Fruit fly (Drosophila melanogaster) whole organism, prepupa: ENCODE data around the gene Cwc25.

ENCODE experiments used
- CG10631 ChIP-seq: fragments of 200-800 bp; sonication (Bioruptor generic); optimal IDR thresholded peaks from 2 replicates; lab custom pipeline; 2016; ENCODE audit warnings: missing biosample characterization, missing genetic modification characterization
- CG10669 ChIP-seq: fragments of 200-800 bp; sonication (Bioruptor generic); optimal IDR thresholded peaks from 3 replicates; lab custom pipeline; 2018; ENCODE audit warnings: missing biosample characterization, mild to moderate bottlenecking, missing genetic modification characterization, moderate library complexity
- CG11294 ChIP-seq: fragments of 200-800 bp; sonication (Bioruptor generic); IDR thresholded peaks from 2 replicates; pipeline ENCODE4 v1.3.6; 2022; ENCODE audit warnings: missing biosample characterization, missing genetic modification characterization
- CG11902 ChIP-seq: fragments of 200-800 bp; sonication (Bioruptor generic); optimal IDR thresholded peaks from 3 replicates; lab custom pipeline; 2016; ENCODE audit warnings: missing biosample characterization, missing genetic modification characterization
- CG15336 ChIP-seq: fragments of 200-800 bp; sonication (Bioruptor generic); IDR thresholded peaks from 2 replicates; pipeline ENCODE4 v1.3.6; 2022; ENCODE audit warnings: missing biosample characterization, missing genetic modification characterization
- CG16779 ChIP-seq: fragments of 200-800 bp; sonication (Bioruptor generic); optimal IDR thresholded peaks from 3 replicates; lab custom pipeline; 2017; ENCODE audit warnings: missing biosample characterization, mild to moderate bottlenecking, missing genetic modification characterization
- CG32006 ChIP-seq: fragments of 200-800 bp; sonication (Bioruptor generic); optimal IDR thresholded peaks from 3 replicates; lab custom pipeline; 2017; ENCODE audit warnings: missing biosample characterization, mild to moderate bottlenecking, missing genetic modification characterization
- CG34406 ChIP-seq: fragments of 200-800 bp; sonication (Bioruptor generic); optimal IDR thresholded peaks from 3 replicates; lab custom pipeline; 2016; ENCODE audit warnings: missing biosample characterization, missing genetic modification characterization
- CG4318 ChIP-seq: fragments of 200-800 bp; sonication (Bioruptor generic); optimal IDR thresholded peaks from 3 replicates; lab custom pipeline; 2017; ENCODE audit warnings: missing biosample characterization, mild to moderate bottlenecking, missing genetic modification characterization
- CG6163 ChIP-seq: fragments of 200-800 bp; sonication (Bioruptor generic); IDR thresholded peaks from 3 replicates; pipeline ENCODE4 v1.3.6; 2022; ENCODE audit warnings: missing biosample characterization, missing genetic modification characterization
- CG6792 ChIP-seq: fragments of 200-800 bp; sonication (Bioruptor generic); optimal IDR thresholded peaks from 3 replicates; lab custom pipeline; 2016; ENCODE audit warnings: missing biosample characterization, missing genetic modification characterization
- CG6808 ChIP-seq: fragments of 200-800 bp; sonication (Bioruptor generic); optimal IDR thresholded peaks from 3 replicates; lab custom pipeline; 2017; ENCODE audit warnings: missing biosample characterization, missing genetic modification characterization, mild to moderate bottlenecking, moderate library complexity, missing genetic modification reagents
- CG6854 ChIP-seq: fragments of 200-800 bp; sonication (Bioruptor generic); optimal IDR thresholded peaks from 2 replicates; lab custom pipeline; 2017; ENCODE audit warnings: missing biosample characterization, mild to moderate bottlenecking, missing genetic modification characterization
- CG8319 ChIP-seq: fragments of 200-800 bp; sonication (Bioruptor generic); optimal IDR thresholded peaks from 3 replicates; lab custom pipeline; 2016; ENCODE audit warnings: missing biosample characterization, missing genetic modification characterization
- CG8632 ChIP-seq: fragments of 200-800 bp; sonication (Bioruptor generic); optimal IDR thresholded peaks from 3 replicates; lab custom pipeline; 2016; ENCODE audit warnings: missing biosample characterization, missing genetic modification characterization
- Eip93F ChIP-seq: fragments of 200-800 bp; sonication (Bioruptor generic); optimal IDR thresholded peaks from 2 replicates; lab custom pipeline; 2016; ENCODE audit warnings: missing biosample characterization, mild to moderate bottlenecking, missing genetic modification characterization
- Gug ChIP-seq: fragments of 200-800 bp; sonication (Bioruptor generic); IDR thresholded peaks from 2 replicates; pipeline ENCODE4 v1.3.6; 2022; ENCODE audit warnings: missing biosample characterization, missing genetic modification characterization
- OdsH ChIP-seq: fragments of 200-800 bp; sonication (Bioruptor generic); optimal IDR thresholded peaks from 3 replicates; lab custom pipeline; 2016; ENCODE audit warnings: missing biosample characterization, missing genetic modification characterization
- Smox ChIP-seq: fragments of 200-800 bp; sonication (Bioruptor generic); optimal IDR thresholded peaks from 3 replicates; lab custom pipeline; 2016; ENCODE audit warnings: missing biosample characterization, missing genetic modification characterization
- Sox14 ChIP-seq: fragments of 200-800 bp; sonication (Bioruptor generic); optimal IDR thresholded peaks from 3 replicates; lab custom pipeline; 2016; ENCODE audit warnings: missing biosample characterization, missing genetic modification characterization
- Sox15 ChIP-seq: fragments of 200-800 bp; sonication (Bioruptor generic); optimal IDR thresholded peaks from 3 replicates; lab custom pipeline; 2016; ENCODE audit warnings: missing biosample characterization, missing genetic modification characterization
- achi ChIP-seq: fragments of 200-800 bp; sonication (Bioruptor generic); optimal IDR thresholded peaks from 3 replicates; lab custom pipeline; 2016; ENCODE audit warnings: missing biosample characterization, missing genetic modification characterization
- cyc ChIP-seq: fragments of 200-800 bp; sonication (Bioruptor generic); optimal IDR thresholded peaks from 3 replicates; lab custom pipeline; 2016; ENCODE audit warnings: missing biosample characterization, missing genetic modification characterization
- dac ChIP-seq: fragments of 200-800 bp; sonication (Bioruptor generic); optimal IDR thresholded peaks from 2 replicates; lab custom pipeline; 2017; ENCODE audit warnings: missing biosample characterization, mild to moderate bottlenecking, missing genetic modification characterization
- dsx ChIP-seq: fragments of 200-800 bp; optimal IDR thresholded peaks from 3 replicates; lab custom pipeline; 2019; ENCODE audit warnings: missing biosample characterization, mild to moderate bottlenecking, missing genetic modification characterization, moderate library complexity; ENCODE audit not compliant: poor library complexity, severe bottlenecking
- esn ChIP-seq: fragments of 200-800 bp; sonication (Bioruptor generic); optimal IDR thresholded peaks from 2 replicates; lab custom pipeline; 2016; ENCODE audit warnings: missing biosample characterization, mild to moderate bottlenecking, missing genetic modification characterization, moderate library complexity
- fd85E ChIP-seq: fragments of 200-800 bp; sonication (Bioruptor generic); optimal IDR thresholded peaks from 3 replicates; lab custom pipeline; 2016; ENCODE audit warnings: missing biosample characterization, missing genetic modification characterization
- ss ChIP-seq, 2 experiments: fragments of 200-800 bp; sonication (Bioruptor generic); optimal IDR thresholded peaks; 2 replicates in 1 of 2; 3 replicates in 1 of 2; lab custom pipeline; 2017 to 2018; ENCODE audit warnings: mild to moderate bottlenecking in 2 of 2, missing biosample characterization in 2 of 2, missing genetic modification characterization in 2 of 2, moderate library complexity in 1 of 2
- topi ChIP-seq: fragments of 200-800 bp; sonication (Bioruptor generic); optimal IDR thresholded peaks from 3 replicates; lab custom pipeline; 2016; ENCODE audit warnings: missing biosample characterization, missing genetic modification characterization

Gene Cwc25

DNA sequence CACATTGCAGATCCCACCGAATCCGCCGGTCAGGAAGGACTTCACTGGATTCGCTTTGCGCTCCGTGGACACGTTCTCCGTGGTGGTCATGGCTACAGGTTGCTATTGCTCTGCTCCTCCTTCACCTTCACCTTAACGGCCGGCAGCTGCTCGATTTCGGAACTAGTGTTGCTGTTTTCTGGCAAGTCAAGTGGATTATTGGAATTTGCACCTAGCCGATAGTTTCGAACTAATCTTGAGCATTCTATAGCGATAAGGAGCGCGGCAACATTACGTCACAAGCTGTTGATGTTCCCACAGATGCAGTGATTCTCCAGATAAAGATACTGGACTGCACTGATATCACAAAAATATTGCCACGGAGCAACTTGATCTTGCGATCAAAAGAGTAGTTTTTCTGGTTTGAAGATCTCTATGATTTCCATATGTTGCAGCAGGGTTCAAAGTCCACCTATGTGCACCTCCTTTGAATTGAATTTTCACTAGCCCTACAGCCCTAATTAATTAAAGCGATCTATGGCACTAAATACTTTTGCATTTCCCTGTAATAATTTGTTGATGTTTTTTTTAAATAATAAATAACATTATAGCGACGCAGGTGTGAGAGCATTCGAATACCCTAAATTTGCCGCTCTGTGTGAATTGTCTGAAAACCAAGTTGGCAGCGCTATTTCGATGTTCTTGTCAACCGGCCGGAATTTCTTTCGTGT, 24.7 kb downstream of the Cwc25 start, which contains the start of the genes colt and HINT1 (continued):
- peak; percentile 77 for TF ChIP-seq CG10669 (GFP tag; lab: Kevin White, UChicago)
- TF ChIP-seq CG11294 (GFP tag; lab: Robert Waterston, UW) = no peak
- peak; percentile 64 for TF ChIP-seq CG32006 (GFP tag; lab: Kevin White, UChicago)
- TF ChIP-seq Smox (GFP tag; lab: Kevin White, UChicago) = no peak
- TF ChIP-seq cyc (GFP tag; lab: Kevin White, UChicago) = peak; percentile 37
- no peak for TF ChIP-seq fd85E (GFP tag; lab: Kevin White, UChicago)
- TF ChIP-seq CG8632 = no peak
- peak; percentile 0 for TF ChIP-seq CG8319 (GFP tag; lab: Kevin White, UChicago)
- TF ChIP-seq dsx = peak; percentile 75
- TF ChIP-seq CG4318 (GFP tag; lab: Kevin White, UChicago) = no peak
- TF ChIP-seq Eip93F = no peak
- TF ChIP-seq CG11902 = no peak
- TF ChIP-seq CG10631 (GFP tag; lab: Kevin White, UChicago) = no peak
- peak; percentile 60 for TF ChIP-seq topi (GFP tag; lab: Kevin White, UChicago)
- TF ChIP-seq Sox15 (GFP tag; lab: Kevin White, UChicago) = no peak

- TF ChIP-seq CG15336 (GFP tag; lab: Robert Waterston, UW) (no peak), CG11902 (no peak), CG11294 (GFP tag; lab: Robert Waterston, UW) (no peak)
Measured at dm6 chr2L:2771676-2772075, 26.8 kb downstream of the Cwc25 start, which contains the start of gene CG15399. TSS of gene CG15399 (minus strand) at chr2L:2771776.

DNA sequence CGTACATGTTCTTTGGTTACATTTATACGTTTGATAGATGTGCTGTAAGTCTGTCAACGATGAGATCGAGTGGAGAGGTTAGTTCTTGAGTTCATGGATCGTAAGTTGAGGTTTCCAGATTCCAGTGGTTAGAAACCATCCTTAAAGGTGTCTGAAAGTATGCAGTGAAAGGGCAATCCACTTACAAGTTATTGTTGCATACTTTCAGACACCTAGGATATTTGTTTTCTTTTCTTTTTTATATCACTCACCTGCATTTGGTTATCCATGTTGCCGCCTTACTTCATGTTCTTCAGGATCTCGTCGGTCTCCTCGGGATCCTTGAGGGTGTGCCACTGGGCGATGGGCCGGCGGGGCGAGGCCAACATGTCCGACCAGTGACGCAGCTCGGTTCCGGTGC, 37.9 kb downstream of the Cwc25 start:
- no peak for TF ChIP-seq CG6808
- no peak for TF ChIP-seq CG16779 (tag; lab: Kevin White, UChicago)
- TF ChIP-seq Sox14 (GFP tag; lab: Kevin White, UChicago) = no peak
- TF ChIP-seq CG6854 (GFP tag; lab: Kevin White, UChicago) = no peak
- TF ChIP-seq esn (GFP tag; lab: Kevin White, UChicago) = no peak
- TF ChIP-seq OdsH (GFP tag; lab: Kevin White, UChicago) = no peak
- TF ChIP-seq CG34406 (GFP tag; lab: Kevin White, UChicago) = no peak
- no peak for TF ChIP-seq Gug
- TF ChIP-seq achi (GFP tag; lab: Kevin White, UChicago) = no peak
- TF ChIP-seq CG6792 (GFP tag; lab: Kevin White, UChicago) = no peak
- no peak for TF ChIP-seq CG6163 (GFP tag; lab: Robert Waterston, UW)
- TF ChIP-seq ss (GFP tag; optimal IDR thresholded peaks at IDR 0.05; lab: Kevin White, UChicago) = no peak
- no peak for TF ChIP-seq dac (GFP tag; lab: Kevin White, UChicago)
- TF ChIP-seq CG32006 (GFP tag; lab: Kevin White, UChicago) = no peak
- TF ChIP-seq CG10631 (GFP tag; lab: Kevin White, UChicago) = no peak
